Worm (Caenorhabditis elegans) whole organism, L2 larva: ENCODE measurements around the gene rmd-3.
A peak's percentile ranks its signal among the peaks of the same experiment; 100 is the strongest.

Source experiments
- C34F6.9 ChIP-seq: fragments of 150-350 bp; optimal IDR thresholded peaks from 2 replicates; lab custom pipeline; 2014; ENCODE audit warnings: missing biosample characterization, missing genetic modification characterization
- F13H6.1 ChIP-seq: sonication (generic microtip); optimal IDR thresholded peaks from 2 replicates; lab custom pipeline; 2016; ENCODE audit warnings: missing genetic modification characterization, missing compliant biosample characterization
- R02D3.7 ChIP-seq: fragments of 150-350 bp; optimal IDR thresholded peaks from 2 replicates; lab custom pipeline; 2014; ENCODE audit warnings: missing biosample characterization, missing genetic modification characterization
- Y55F3AM.14 ChIP-seq: fragments of 200-800 bp; sonication (Bioruptor generic); optimal IDR thresholded peaks from 2 replicates; lab custom pipeline; 2018; ENCODE audit warnings: mild to moderate bottlenecking, missing genetic modification characterization, missing compliant biosample characterization
- alr-1 ChIP-seq: fragments of 150-350 bp; optimal IDR thresholded peaks from 2 replicates; lab custom pipeline; 2014; ENCODE audit warnings: missing biosample characterization, missing genetic modification characterization
- ama-1 ChIP-seq: fragments of 150-350 bp; optimal IDR thresholded peaks from 2 replicates; lab custom pipeline; 2018; ENCODE audit warnings: inconsistent platforms
- ceh-16 ChIP-seq: fragments of 150-350 bp; optimal IDR thresholded peaks from 2 replicates; lab custom pipeline; 2014; ENCODE audit warnings: missing biosample characterization, missing genetic modification characterization
- crh-2 ChIP-seq: sonication (generic microtip); optimal IDR thresholded peaks from 2 replicates; lab custom pipeline; 2017; ENCODE audit warnings: missing biosample characterization, missing genetic modification characterization
- egl-27 ChIP-seq: sonication (generic microtip); optimal IDR thresholded peaks from 3 replicates; lab custom pipeline; 2017; ENCODE audit warnings: missing biosample characterization, missing genetic modification reagents, missing genetic modification characterization
- elt-1 ChIP-seq: fragments of 150-350 bp; optimal IDR thresholded peaks from 2 replicates; lab custom pipeline; 2014; ENCODE audit warnings: missing biosample characterization, missing genetic modification characterization
- fos-1 ChIP-seq: fragments of 150-350 bp; optimal IDR thresholded peaks from 2 replicates; lab custom pipeline; 2014; ENCODE audit warnings: missing biosample characterization, missing genetic modification characterization
- gmeb-1 ChIP-seq: fragments of 150-350 bp; optimal IDR thresholded peaks from 2 replicates; lab custom pipeline; 2014; ENCODE audit warnings: missing biosample characterization, missing genetic modification characterization
- lin-11 ChIP-seq: fragments of 150-350 bp; sonication (generic microtip); optimal IDR thresholded peaks from 2 replicates; lab custom pipeline; 2014; ENCODE audit warnings: missing biosample characterization, missing genetic modification characterization, inconsistent platforms, mixed read lengths
- lin-13 ChIP-seq: fragments of 150-350 bp; optimal IDR thresholded peaks from 2 replicates; lab custom pipeline; 2014; ENCODE audit warnings: missing biosample characterization, missing genetic modification reagents, missing genetic modification characterization
- lin-39 ChIP-seq: fragments of 150-350 bp; optimal IDR thresholded peaks from 2 replicates; lab custom pipeline; 2014; ENCODE audit warnings: missing biosample characterization, missing genetic modification reagents, missing genetic modification characterization
- lsy-2 ChIP-seq, 2 experiments: fragments of 150-350 bp in 1 of 2; sonication (generic microtip) in 1 of 2; optimal IDR thresholded peaks; 2 replicates each; lab custom pipeline; 2014 to 2017; ENCODE audit warnings: missing biosample characterization in 2 of 2, missing genetic modification characterization in 2 of 2
- mbf-1 ChIP-seq: sonication (generic microtip); optimal IDR thresholded peaks from 2 replicates; lab custom pipeline; 2017; ENCODE audit warnings: missing biosample characterization, missing genetic modification characterization
- mdl-1 ChIP-seq, 2 experiments: fragments of 150-350 bp in 1 of 2; sonication (generic microtip) in 1 of 2; optimal IDR thresholded peaks; 2 replicates each; lab custom pipeline; 2017; ENCODE audit warnings: missing biosample characterization in 2 of 2, missing genetic modification characterization in 2 of 2
- nhr-11 ChIP-seq: fragments of 150-350 bp; optimal IDR thresholded peaks from 2 replicates; lab custom pipeline; 2014; ENCODE audit warnings: missing biosample characterization, missing genetic modification characterization
- nhr-12 ChIP-seq: fragments of 150-350 bp; optimal IDR thresholded peaks from 2 replicates; lab custom pipeline; 2014; ENCODE audit warnings: missing biosample characterization, missing genetic modification characterization
- nhr-129 ChIP-seq: fragments of 150-350 bp; optimal IDR thresholded peaks from 2 replicates; lab custom pipeline; 2014; ENCODE audit warnings: missing biosample characterization, missing genetic modification characterization
- nhr-21 ChIP-seq: fragments of 150-350 bp; optimal IDR thresholded peaks from 2 replicates; lab custom pipeline; 2014; ENCODE audit warnings: missing biosample characterization, missing genetic modification characterization
- nhr-237 ChIP-seq: fragments of 150-350 bp; optimal IDR thresholded peaks from 2 replicates; lab custom pipeline; 2014; ENCODE audit warnings: missing biosample characterization, missing genetic modification characterization
- nhr-6 ChIP-seq: fragments of 150-350 bp; optimal IDR thresholded peaks from 2 replicates; lab custom pipeline; 2014; ENCODE audit warnings: missing biosample characterization, missing genetic modification characterization
- nhr-77 ChIP-seq: fragments of 150-350 bp; optimal IDR thresholded peaks from 2 replicates; lab custom pipeline; 2014; ENCODE audit warnings: missing biosample characterization, missing genetic modification characterization
- sma-3 ChIP-seq: sonication (generic microtip); optimal IDR thresholded peaks from 2 replicates; lab custom pipeline; 2016; ENCODE audit warnings: missing genetic modification reagents, missing genetic modification characterization, missing compliant biosample characterization
- sma-9 ChIP-seq, 2 experiments: fragments of 150-350 bp in 1 of 2; sonication (generic microtip) in 1 of 2; optimal IDR thresholded peaks; 2 replicates each; lab custom pipeline; 2014 to 2016; ENCODE audit warnings: missing genetic modification characterization in 2 of 2, mild to moderate bottlenecking in 1 of 2, missing biosample characterization in 1 of 2, missing compliant biosample characterization in 1 of 2, missing genetic modification reagents in 1 of 2, moderate library complexity in 1 of 2
- snpc-4 ChIP-seq: fragments of 150-350 bp; optimal IDR thresholded peaks from 2 replicates; lab custom pipeline; 2014; ENCODE audit warnings: missing biosample characterization, missing genetic modification characterization
- unc-39 ChIP-seq: fragments of 150-350 bp; optimal IDR thresholded peaks from 2 replicates; lab custom pipeline; 2014; ENCODE audit warnings: missing biosample characterization, missing genetic modification characterization
- unc-62 ChIP-seq: fragments of 150-350 bp; optimal IDR thresholded peaks from 2 replicates; lab custom pipeline; 2014; ENCODE audit warnings: missing biosample characterization, missing genetic modification reagents, missing genetic modification characterization
- zag-1 ChIP-seq: fragments of 150-350 bp; optimal IDR thresholded peaks from 2 replicates; lab custom pipeline; 2014; ENCODE audit warnings: missing biosample characterization, missing genetic modification characterization
- ztf-1 ChIP-seq: fragments of 200-800 bp; sonication (Bioruptor generic); conservative IDR thresholded peaks from 2 replicates; pipeline ENCODE4 v1.3.6; 2022; ENCODE audit warnings: missing genetic modification characterization, missing compliant biosample characterization
- ztf-11 ChIP-seq: sonication (generic microtip); optimal IDR thresholded peaks from 2 replicates; lab custom pipeline; 2017; ENCODE audit warnings: missing biosample characterization, missing genetic modification characterization
- ztf-4 ChIP-seq: fragments of 150-350 bp; optimal IDR thresholded peaks from 2 replicates; lab custom pipeline; 2014; ENCODE audit warnings: missing biosample characterization, missing genetic modification characterization

The rmd-3 gene

DNA sequence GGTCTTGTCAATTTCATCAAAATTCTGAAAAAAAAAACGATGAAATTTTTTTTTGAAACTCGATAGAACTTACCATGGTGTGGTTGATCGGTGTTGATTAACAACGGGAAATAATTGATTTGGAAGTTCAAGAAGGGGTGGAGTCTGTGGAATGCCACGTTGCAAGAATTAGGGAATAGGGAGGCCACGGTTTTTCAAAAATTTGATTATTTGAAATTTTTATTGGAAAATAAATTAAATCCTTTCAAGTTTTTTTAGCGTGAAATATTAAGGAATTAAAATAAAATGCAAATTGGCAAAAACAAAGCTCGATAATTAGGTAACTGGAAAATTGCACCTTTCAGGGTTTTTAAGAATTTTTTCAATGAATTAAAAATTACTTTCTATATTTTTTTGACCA, at the start of gene rmd-3:
Gene rmd-3 (minus strand): TSS at position 101 of the 400 bp plus-strand sequence.
- TF ChIP-seq nhr-77 (tag; lab: Kevin White, UChicago) (no peak), lsy-2 (tag; optimal IDR thresholded peaks at IDR 0.05; lab: Kevin White, UChicago) (no peak), R02D3.7 (tag; lab: Kevin White, UChicago) (no peak), nhr-21 (tag; lab: Kevin White, UChicago) (no peak), F13H6.1 (tag; lab: Kevin White, UChicago) (no peak), nhr-129 (tag; lab: Kevin White, UChicago) (no peak), elt-1 (tag; lab: Kevin White, UChicago) (no peak), C34F6.9 (tag; lab: Kevin White, UChicago) (no peak), nhr-237 (tag; lab: Kevin White, UChicago) (no peak), fos-1 (tag; lab: Kevin White, UChicago) (no peak), nhr-6 (tag; lab: Kevin White, UChicago) (no peak), lin-39 (tag; lab: Kevin White, UChicago) (no peak), mbf-1 (tag; lab: Kevin White, UChicago) (no peak), egl-27 (tag; lab: Kevin White, UChicago) (no peak), alr-1 (tag; lab: Kevin White, UChicago) (no peak), snpc-4 (tag; lab: Kevin White, UChicago) (no peak)

DNA sequence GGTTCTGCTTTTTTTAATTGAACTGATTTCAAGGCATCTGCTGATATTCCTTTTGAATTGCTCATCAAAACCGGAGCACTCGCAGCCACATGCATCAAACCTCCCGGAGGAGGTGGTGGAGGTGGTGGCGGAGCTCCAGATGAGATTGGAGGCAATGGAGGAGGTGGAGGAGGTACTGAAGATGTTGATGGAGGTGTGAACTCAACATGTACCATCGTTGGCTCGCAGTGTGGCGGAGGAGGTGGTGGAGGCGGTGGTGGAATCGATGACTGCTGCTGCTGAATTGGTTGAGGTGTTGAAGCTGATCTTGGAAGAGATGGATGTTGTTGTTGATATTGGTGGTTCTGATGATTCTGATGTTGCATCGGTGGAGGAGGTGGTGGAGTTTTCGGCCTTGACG, 47.5 kb upstream of the rmd-3 start:
- TF ChIP-seq lin-13 (GFP tag; lab: Kevin White, UChicago) (no peak), nhr-12 (tag; lab: Kevin White, UChicago) (no peak), ztf-1 (GFP tag; lab: Robert Waterston, UW) (no peak), unc-62 (no peak)

DNA sequence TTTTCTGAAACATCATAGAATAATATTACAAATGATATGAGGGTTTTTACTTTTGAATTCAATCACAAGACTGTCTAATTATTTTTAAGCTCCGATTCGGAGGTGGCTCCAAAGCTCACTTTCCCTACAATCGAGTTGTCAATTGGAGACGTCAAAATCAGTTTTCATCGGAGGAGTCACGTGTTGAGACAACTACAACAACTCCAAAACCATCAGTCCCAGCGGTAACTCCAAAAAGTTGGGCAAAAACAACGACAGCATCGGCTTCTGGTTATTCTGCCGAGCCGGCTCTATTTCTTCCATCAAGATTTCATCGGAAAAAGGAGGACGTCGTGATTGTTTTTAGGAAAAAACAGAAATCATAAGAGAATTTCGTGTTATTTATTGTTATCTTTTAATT, 44.7 kb upstream of the rmd-3 start:
- TF ChIP-seq fos-1 (tag; lab: Kevin White, UChicago): no peak
- TF ChIP-seq ceh-16 (tag; lab: Kevin White, UChicago): no peak
- TF ChIP-seq mbf-1 (tag; lab: Kevin White, UChicago): no peak
- no peak for TF ChIP-seq egl-27 (tag; lab: Kevin White, UChicago)
- TF ChIP-seq C34F6.9 (tag; lab: Kevin White, UChicago): no peak
- TF ChIP-seq R02D3.7 (tag; lab: Kevin White, UChicago): no peak
- no peak for TF ChIP-seq ama-1 (lab: Kevin White, UChicago)

ce11 chrII:11383058-11383457, 43.7 kb upstream of the rmd-3 start, which contains the start of the genes C33B4.5 and C33B4.4:
TSS of gene C33B4.5 (plus strand) at chrII:11383327.
TSS of gene C33B4.4 (minus strand) at chrII:11383442.
- TF ChIP-seq ztf-4 (tag; lab: Kevin White, UChicago) (no peak), crh-2 (tag; lab: Kevin White, UChicago) (no peak)

- TF ChIP-seq lin-13 (GFP tag; lab: Kevin White, UChicago) (no peak), alr-1 (tag; lab: Kevin White, UChicago) (no peak), nhr-11 (tag; lab: Kevin White, UChicago) (no peak), egl-27 (tag; lab: Kevin White, UChicago) (no peak), nhr-6 (tag; lab: Kevin White, UChicago) (no peak), nhr-21 (tag; lab: Kevin White, UChicago) (no peak), nhr-12 (tag; lab: Kevin White, UChicago) (no peak)
Measured at ce11 chrII:11377700-11378099, 38.3 kb upstream of the rmd-3 start.

- peak; percentile 21 for TF ChIP-seq nhr-129 (tag; lab: Kevin White, UChicago)
- peak; percentile 9 for TF ChIP-seq F13H6.1 (tag; lab: Kevin White, UChicago)
- TF ChIP-seq sma-9 (GFP tag; optimal IDR thresholded peaks at IDR 0.05; lab: Kevin White, UChicago): peak; percentile 23
- TF ChIP-seq sma-9 (tag; optimal IDR thresholded peaks at IDR 0.05; lab: Kevin White, UChicago): no peak
- TF ChIP-seq snpc-4 (tag; lab: Kevin White, UChicago): peak; percentile 93
- TF ChIP-seq sma-3: peak; percentile 78
- peak; percentile 83 for TF ChIP-seq ama-1 (lab: Kevin White, UChicago)
- peak; percentile 57 for TF ChIP-seq Y55F3AM.14 (GFP tag; lab: Kevin White, UChicago)
- TF ChIP-seq zag-1 (tag; lab: Kevin White, UChicago): no peak
- no peak for TF ChIP-seq ztf-11 (tag; lab: Kevin White, UChicago)
- no peak for TF ChIP-seq lin-11 (tag; lab: Kevin White, UChicago)
- peak; percentile 20 for TF ChIP-seq nhr-6 (tag; lab: Kevin White, UChicago)
- TF ChIP-seq lin-13 (GFP tag; lab: Kevin White, UChicago): peak; percentile 1
- peak; percentile 19 to 56 for TF ChIP-seq lsy-2 (tag; optimal IDR thresholded peaks at IDR 0.05; lab: Kevin White, UChicago)
- peak; percentile 12 for TF ChIP-seq egl-27 (tag; lab: Kevin White, UChicago)
- TF ChIP-seq alr-1 (tag; lab: Kevin White, UChicago): no peak
- TF ChIP-seq ztf-1 (GFP tag; lab: Robert Waterston, UW): no peak
- TF ChIP-seq mdl-1 (tag; optimal IDR thresholded peaks at IDR 0.05; lab: Kevin White, UChicago): no peak
- TF ChIP-seq fos-1 (tag; lab: Kevin White, UChicago): peak; percentile 7
- peak; percentile 38 for TF ChIP-seq gmeb-1 (tag; lab: Kevin White, UChicago)
- peak; percentile 9 for TF ChIP-seq nhr-77 (tag; lab: Kevin White, UChicago)
- no peak for TF ChIP-seq ceh-16 (tag; lab: Kevin White, UChicago)
- no peak for TF ChIP-seq unc-39 (tag; lab: Kevin White, UChicago)
- peak; percentile 40 for TF ChIP-seq nhr-21 (tag; lab: Kevin White, UChicago)
Measured at ce11 chrII:11376598-11377108, 37.2 kb upstream of the rmd-3 start.
